Worm (Caenorhabditis elegans): ENCODE measurements around the gene eif-3.K.

eif-3.K gene

ce11 chrV:12922308-12922707, 31.5 kb upstream of the eif-3.K start, which contains the start of gene dhrs-4:
dhrs-4 (plus strand) TSS chrV:12922608.
- TF ChIP-seq tab-1 (GFP tag; IDR thresholded peaks at IDR 0.05) (no peak), cog-1 (tag; optimal IDR thresholded peaks at IDR 0.05) (no peak), ztf-23 (GFP tag; IDR thresholded peaks at IDR 0.05) (no peak), med-1 (GFP tag; optimal IDR thresholded peaks at IDR 0.05; ENCODE audit: insufficient read depth) (no peak), klf-2 (GFP tag; conservative IDR thresholded peaks at IDR 0.05) (no peak), T22C8.4 (GFP tag; IDR thresholded peaks at IDR 0.05) (no peak), flt-1 (GFP tag; IDR thresholded peaks at IDR 0.05) (no peak), ztf-29 (GFP tag; IDR thresholded peaks at IDR 0.05) (no peak), ref-1 (GFP tag; conservative IDR thresholded peaks at IDR 0.05) (no peak)

ce11 chrV:12924128-12924527, 29.7 kb upstream of the eif-3.K start, which contains the start of gene pqn-67:
pqn-67 (plus strand) TSS chrV:12924428.
- TF ChIP-seq ztf-23 (GFP tag; IDR thresholded peaks at IDR 0.05) (no peak), flt-1 (GFP tag; IDR thresholded peaks at IDR 0.05) (no peak), klf-2 (GFP tag; conservative IDR thresholded peaks at IDR 0.05) (no peak), T22C8.4 (GFP tag; IDR thresholded peaks at IDR 0.05) (no peak), ztf-29 (GFP tag; IDR thresholded peaks at IDR 0.05) (no peak), tab-1 (GFP tag; IDR thresholded peaks at IDR 0.05) (no peak), ref-1 (GFP tag; conservative IDR thresholded peaks at IDR 0.05) (no peak), cog-1 (tag; optimal IDR thresholded peaks at IDR 0.05) (no peak), med-1 (GFP tag; optimal IDR thresholded peaks at IDR 0.05; ENCODE audit: insufficient read depth) (no peak)

ce11 chrV:12928929-12929532, 24.8 kb upstream of the eif-3.K start, which contains the start of gene T16G1.2:
T16G1.2 (plus strand) TSS chrV:12929482.
- TF ChIP-seq ztf-29 (GFP tag; IDR thresholded peaks at IDR 0.05) (no peak), T22C8.4 (GFP tag; IDR thresholded peaks at IDR 0.05) (no peak), cog-1 (tag; optimal IDR thresholded peaks at IDR 0.05) (no peak), klf-2 (GFP tag; conservative IDR thresholded peaks at IDR 0.05) (no peak), flt-1 (GFP tag; IDR thresholded peaks at IDR 0.05) (no peak), med-1 (GFP tag; optimal IDR thresholded peaks at IDR 0.05; ENCODE audit: insufficient read depth) (no peak), ref-1 (GFP tag; conservative IDR thresholded peaks at IDR 0.05) (no peak), ztf-23 (GFP tag; IDR thresholded peaks at IDR 0.05) (no peak), tab-1 (GFP tag; IDR thresholded peaks at IDR 0.05) (no peak)

ce11 chrV:12933654-12934053, 20.1 kb upstream of the eif-3.K start:
- TF ChIP-seq cog-1 (tag; optimal IDR thresholded peaks at IDR 0.05) (no peak), med-1 (GFP tag; optimal IDR thresholded peaks at IDR 0.05; ENCODE audit: insufficient read depth) (no peak), ztf-29 (GFP tag; IDR thresholded peaks at IDR 0.05) (no peak), klf-2 (GFP tag; conservative IDR thresholded peaks at IDR 0.05) (no peak), ref-1 (GFP tag; conservative IDR thresholded peaks at IDR 0.05) (no peak), flt-1 (GFP tag; IDR thresholded peaks at IDR 0.05) (no peak), ztf-23 (GFP tag; IDR thresholded peaks at IDR 0.05) (no peak), tab-1 (GFP tag; IDR thresholded peaks at IDR 0.05) (no peak), T22C8.4 (GFP tag; IDR thresholded peaks at IDR 0.05) (no peak)

ce11 chrV:12934976-12935375, 18.8 kb upstream of the eif-3.K start, which contains the start of gene T16G1.7:
T16G1.7 (minus strand) TSS chrV:12935112.
- TF ChIP-seq med-1 (GFP tag; optimal IDR thresholded peaks at IDR 0.05; ENCODE audit: insufficient read depth), result no peak
- no peak for TF ChIP-seq klf-2 (GFP tag; conservative IDR thresholded peaks at IDR 0.05)
- no peak for TF ChIP-seq flt-1 (GFP tag; IDR thresholded peaks at IDR 0.05)
- TF ChIP-seq tab-1 (GFP tag; IDR thresholded peaks at IDR 0.05), result no peak
- no peak for TF ChIP-seq cog-1 (tag; optimal IDR thresholded peaks at IDR 0.05)
- no peak for TF ChIP-seq ztf-29 (GFP tag; IDR thresholded peaks at IDR 0.05)
- TF ChIP-seq T22C8.4 (GFP tag; IDR thresholded peaks at IDR 0.05), result no peak

ce11 chrV:12937098-12937497, 16.7 kb upstream of the eif-3.K start, which contains the start of gene T16G1.6:
T16G1.6 (minus strand) TSS chrV:12937174.
- no peak for TF ChIP-seq tab-1 (GFP tag; IDR thresholded peaks at IDR 0.05)
- TF ChIP-seq T22C8.4 (GFP tag; IDR thresholded peaks at IDR 0.05), result no peak
- no peak for TF ChIP-seq ztf-29 (GFP tag; IDR thresholded peaks at IDR 0.05)
- no peak for TF ChIP-seq cog-1 (tag; optimal IDR thresholded peaks at IDR 0.05)
- no peak for TF ChIP-seq ref-1 (GFP tag; conservative IDR thresholded peaks at IDR 0.05)
- no peak for TF ChIP-seq ztf-23 (GFP tag; IDR thresholded peaks at IDR 0.05)
- TF ChIP-seq flt-1 (GFP tag; IDR thresholded peaks at IDR 0.05), result no peak

ce11 chrV:12939434-12939833, 14.4 kb upstream of the eif-3.K start, which contains the start of gene T16G1.5:
T16G1.5 (minus strand) TSS chrV:12939552.
- TF ChIP-seq cog-1 (tag; optimal IDR thresholded peaks at IDR 0.05) (no peak), ztf-23 (GFP tag; IDR thresholded peaks at IDR 0.05) (no peak), T22C8.4 (GFP tag; IDR thresholded peaks at IDR 0.05) (no peak), tab-1 (GFP tag; IDR thresholded peaks at IDR 0.05) (no peak), flt-1 (GFP tag; IDR thresholded peaks at IDR 0.05) (no peak), med-1 (GFP tag; optimal IDR thresholded peaks at IDR 0.05; ENCODE audit: insufficient read depth) (no peak), klf-2 (GFP tag; conservative IDR thresholded peaks at IDR 0.05) (no peak), ztf-29 (GFP tag; IDR thresholded peaks at IDR 0.05) (no peak), ref-1 (GFP tag; conservative IDR thresholded peaks at IDR 0.05) (no peak)

- TF ChIP-seq med-1 (GFP tag; optimal IDR thresholded peaks at IDR 0.05; ENCODE audit: insufficient read depth), result no peak
Measured at ce11 chrV:12941797-12942474, 11.9 kb upstream of the eif-3.K start, which contains the start of gene T16G1.4. T16G1.4 (minus strand) TSS chrV:12941847.

- TF ChIP-seq med-1 (GFP tag; optimal IDR thresholded peaks at IDR 0.05; ENCODE audit: insufficient read depth) (no peak), T22C8.4 (GFP tag; IDR thresholded peaks at IDR 0.05) (no peak), ztf-29 (GFP tag; IDR thresholded peaks at IDR 0.05) (no peak), ref-1 (GFP tag; conservative IDR thresholded peaks at IDR 0.05) (no peak), tab-1 (GFP tag; IDR thresholded peaks at IDR 0.05) (no peak), flt-1 (GFP tag; IDR thresholded peaks at IDR 0.05) (no peak), ztf-23 (GFP tag; IDR thresholded peaks at IDR 0.05) (no peak), cog-1 (tag; optimal IDR thresholded peaks at IDR 0.05) (no peak), klf-2 (GFP tag; conservative IDR thresholded peaks at IDR 0.05) (no peak)
Measured at ce11 chrV:12943399-12943798, 10.4 kb upstream of the eif-3.K start.

All from whole organism, midembryonic.